Worm (Caenorhabditis elegans) whole organism, young adult: ENCODE data around the gene srb-11.

Experiments
- F23B12.7 ChIP-seq: sonication (generic microtip); optimal IDR thresholded peaks from 2 replicates; lab custom pipeline; 2017; ENCODE audit warnings: missing genetic modification characterization, mild to moderate bottlenecking, missing compliant biosample characterization, antibody characterized with exemption, moderate library complexity; ENCODE audit not compliant: insufficient read depth
- K11D2.4 ChIP-seq: fragments of 200-800 bp; sonication (Bioruptor generic); IDR thresholded peaks from 2 replicates; pipeline ENCODE4 v1.3.6; 2022; ENCODE audit warnings: missing genetic modification reagents, missing genetic modification characterization, missing compliant biosample characterization
- akir-1 ChIP-seq: fragments of 200-800 bp; sonication (Bioruptor generic); optimal IDR thresholded peaks from 2 replicates; lab custom pipeline; 2018; ENCODE audit warnings: mild to moderate bottlenecking, missing genetic modification characterization, moderate library complexity, missing compliant biosample characterization
- ama-1 ChIP-seq, 3 experiments: fragments of 150-350 bp in 1 of 3; sonication (generic microtip) in 2 of 3; optimal IDR thresholded peaks; 2 replicates each; lab custom pipeline; 2014 to 2018; ENCODE audit warnings: missing biosample characterization in 2 of 3, missing genetic modification characterization in 2 of 3, missing genetic modification reagents in 2 of 3
- cebp-1 ChIP-seq, 2 experiments: fragments of 200-800 bp in 1 of 2; sonication (Bioruptor generic) in 1 of 2; sonication (generic microtip) in 1 of 2; IDR thresholded peaks in 1 of 2; optimal IDR thresholded peaks in 1 of 2; 2 replicates each; pipeline versions ENCODE4 v1.3.6 to Lab custom; 2017 to 2022; ENCODE audit warnings: missing compliant biosample characterization in 2 of 2, missing genetic modification characterization in 2 of 2, mild to moderate bottlenecking in 1 of 2, missing genetic modification reagents in 1 of 2, moderate library complexity in 1 of 2
- dpl-1 ChIP-seq: fragments of 150-350 bp; optimal IDR thresholded peaks from 2 replicates; lab custom pipeline; 2014; ENCODE audit warnings: missing biosample characterization, missing genetic modification reagents, missing genetic modification characterization
- efl-1 ChIP-seq: fragments of 150-350 bp; optimal IDR thresholded peaks from 2 replicates; lab custom pipeline; 2014; ENCODE audit warnings: missing biosample characterization, missing genetic modification reagents, missing genetic modification characterization
- egrh-3 ChIP-seq: fragments of 200-800 bp; sonication (Bioruptor generic); IDR thresholded peaks from 2 replicates; pipeline ENCODE4 v1.3.6; 2022; ENCODE audit warnings: missing genetic modification reagents, missing genetic modification characterization, missing compliant biosample characterization
- nfya-1 ChIP-seq: sonication (generic microtip); optimal IDR thresholded peaks from 2 replicates; lab custom pipeline; 2017; ENCODE audit warnings: antibody characterized with exemption, missing compliant biosample characterization, missing genetic modification characterization, borderline replicate concordance; ENCODE audit not compliant: insufficient read depth
- nhr-120 ChIP-seq: fragments of 200-800 bp; sonication (Bioruptor generic); IDR thresholded peaks from 2 replicates; pipeline ENCODE4 v1.3.6; 2022; ENCODE audit warnings: missing genetic modification characterization, missing compliant biosample characterization
- nhr-90 ChIP-seq: sonication (generic microtip); optimal IDR thresholded peaks from 2 replicates; lab custom pipeline; 2016; ENCODE audit warnings: missing genotype, mild to moderate bottlenecking, missing genetic modification characterization, missing compliant biosample characterization
- pbrm-1 ChIP-seq: fragments of 200-800 bp; sonication (Bioruptor generic); IDR thresholded peaks from 2 replicates; pipeline ENCODE4 v1.3.6; 2022; ENCODE audit warnings: missing genetic modification reagents, missing genetic modification characterization, missing compliant biosample characterization
- snpc-1.1 ChIP-seq: sonication (generic microtip); optimal IDR thresholded peaks from 2 replicates; lab custom pipeline; 2017; ENCODE audit warnings: missing genetic modification characterization, mild to moderate bottlenecking, missing compliant biosample characterization, antibody characterized with exemption, moderate library complexity, missing genotype, missing genetic modification reagents; ENCODE audit not compliant: insufficient read depth

DNA sequence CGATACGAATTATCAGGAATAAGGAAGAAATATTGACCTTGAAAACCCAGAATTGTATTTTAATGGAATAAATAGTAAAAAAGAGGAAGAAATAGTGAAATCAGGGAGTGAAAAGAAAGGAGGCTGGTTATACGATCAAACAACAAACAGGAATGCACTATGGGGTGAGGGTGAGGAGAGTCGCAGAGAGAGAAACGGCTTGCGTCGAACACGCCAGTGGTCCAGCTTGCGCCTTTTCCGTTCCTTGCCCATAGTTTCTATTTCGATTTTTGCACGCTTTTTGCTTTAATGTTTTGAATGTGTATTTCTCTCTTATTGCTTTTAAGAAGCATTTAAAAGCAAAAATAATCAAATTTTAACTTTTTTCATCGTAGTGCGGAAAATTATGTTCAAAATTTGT is 39.0 kb downstream of the srb-11 start:
- no peak for TF ChIP-seq nhr-120 (GFP tag; lab: Robert Waterston, UW)
- TF ChIP-seq F23B12.7 (tag; lab: Kevin White, UChicago), result peak; percentile 49
- peak; percentile 37 for TF ChIP-seq nhr-90 (tag; lab: Kevin White, UChicago)
- peak; percentile 43; the same call in 1 of the 2 replicates for TF ChIP-seq egrh-3
- TF ChIP-seq efl-1 (GFP tag; lab: Kevin White, UChicago), result peak; percentile 46
- no peak for TF ChIP-seq akir-1
- TF ChIP-seq dpl-1 (GFP tag; lab: Kevin White, UChicago), result peak; percentile 49
- TF ChIP-seq pbrm-1 (GFP tag; lab: Robert Waterston, UW), result peak; percentile 76
- no peak for TF ChIP-seq cebp-1 (GFP tag; IDR thresholded peaks at IDR 0.05; lab: Robert Waterston, UW)
- peak; percentile 81 for TF ChIP-seq cebp-1 (tag; optimal IDR thresholded peaks at IDR 0.05; lab: Kevin White, UChicago)
- TF ChIP-seq K11D2.4 (GFP tag; lab: Robert Waterston, UW), result no peak
- TF ChIP-seq snpc-1.1, result no peak
- no peak for TF ChIP-seq nfya-1 (tag; lab: Kevin White, UChicago)
- no peak for TF ChIP-seq ama-1 (optimal IDR thresholded peaks at IDR 0.05; lab: Kevin White, UChicago)
- TF ChIP-seq ama-1 (GFP tag; optimal IDR thresholded peaks at IDR 0.05; lab: Kevin White, UChicago), result no peak
